Worm (Caenorhabditis elegans) whole organism, late embryonic: ENCODE measurements around the gene nhr-78.

Experiments
- ama-1 ChIP-seq: fragments of 150-350 bp; optimal IDR thresholded peaks from 2 replicates; lab custom pipeline; 2014
- ceh-34 ChIP-seq: sonication (generic microtip); optimal IDR thresholded peaks from 2 replicates; lab custom pipeline; 2016; ENCODE audit warnings: mild to moderate bottlenecking, missing genetic modification characterization, missing compliant biosample characterization
- ceh-6 ChIP-seq: fragments of 200-800 bp; sonication (Bioruptor generic); optimal IDR thresholded peaks from 2 replicates; lab custom pipeline; 2018; ENCODE audit warnings: mild to moderate bottlenecking, missing genetic modification characterization, missing compliant biosample characterization
- ceh-9 ChIP-seq: sonication (generic microtip); optimal IDR thresholded peaks from 2 replicates; lab custom pipeline; 2016; ENCODE audit warnings: mild to moderate bottlenecking, missing genetic modification characterization, inconsistent platforms, missing compliant biosample characterization
- elt-4 ChIP-seq: sonication (generic microtip); optimal IDR thresholded peaks from 2 replicates; lab custom pipeline; 2016; ENCODE audit warnings: missing genetic modification characterization, missing compliant biosample characterization
- fax-1 ChIP-seq: sonication (generic microtip); optimal IDR thresholded peaks from 2 replicates; lab custom pipeline; 2016; ENCODE audit warnings: missing genotype, missing genetic modification characterization, missing compliant biosample characterization
- fkh-10 ChIP-seq: fragments of 150-350 bp; optimal IDR thresholded peaks from 2 replicates; lab custom pipeline; 2014; ENCODE audit warnings: missing biosample characterization, missing genetic modification reagents, missing genetic modification characterization
- nfya-1 ChIP-seq: sonication (generic microtip); optimal IDR thresholded peaks from 2 replicates; lab custom pipeline; 2017; ENCODE audit warnings: missing genetic modification characterization, mild to moderate bottlenecking, missing compliant biosample characterization, antibody characterized with exemption, moderate library complexity
- nhr-11 ChIP-seq: fragments of 150-350 bp; optimal IDR thresholded peaks from 2 replicates; lab custom pipeline; 2014; ENCODE audit warnings: missing biosample characterization, missing genetic modification characterization
- pat-9 ChIP-seq: fragments of 200-800 bp; sonication (Bioruptor generic); optimal IDR thresholded peaks from 2 replicates; lab custom pipeline; 2018; ENCODE audit warnings: mild to moderate bottlenecking, missing genetic modification characterization, moderate library complexity, missing compliant biosample characterization
- ref-2 ChIP-seq: sonication (generic microtip); optimal IDR thresholded peaks from 2 replicates; lab custom pipeline; 2016; ENCODE audit warnings: missing genetic modification characterization, missing compliant biosample characterization
- sdc-2 ChIP-seq: sonication (generic microtip); optimal IDR thresholded peaks from 2 replicates; lab custom pipeline; 2016; ENCODE audit warnings: missing genotype, missing genetic modification characterization, missing compliant biosample characterization
- sox-2 ChIP-seq: fragments of 200-800 bp; sonication (Bioruptor generic); IDR thresholded peaks from 2 replicates; pipeline ENCODE4 v1.3.6; 2022; ENCODE audit warnings: missing genetic modification reagents, missing genetic modification characterization, missing compliant biosample characterization
- unc-86 ChIP-seq: sonication (generic microtip); optimal IDR thresholded peaks from 2 replicates; lab custom pipeline; 2016; ENCODE audit warnings: missing genetic modification characterization, missing compliant biosample characterization

DNA sequence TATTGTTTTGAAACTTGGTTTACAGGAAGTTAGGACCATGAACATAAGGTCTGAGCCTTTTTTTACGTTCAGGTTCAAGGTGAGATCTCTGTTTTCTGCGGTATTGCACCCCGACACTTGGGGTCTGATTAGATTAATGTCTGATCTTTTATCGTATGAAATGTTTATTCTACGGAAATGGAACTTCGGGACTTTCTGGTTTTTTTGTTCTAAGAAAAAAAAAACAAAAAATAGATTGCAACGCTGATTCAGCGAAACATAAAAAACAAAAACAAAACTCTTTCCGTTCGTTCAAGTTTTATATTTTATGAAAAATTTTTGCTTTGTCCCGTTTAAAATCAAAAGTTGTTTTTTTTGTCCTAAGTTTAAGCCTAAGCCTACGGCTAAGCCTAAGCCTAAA, 12.5 kb downstream of the nhr-78 start, which contains the start of gene F36A4.5:
- TF ChIP-seq pat-9 (tag; lab: Kevin White, UChicago) (no peak), nfya-1 (tag; lab: Kevin White, UChicago) (no peak), ceh-9 (tag; lab: Kevin White, UChicago) (no peak), ceh-6 (GFP tag; lab: Kevin White, UChicago) (no peak), ama-1 (lab: Kevin White, UChicago) (no peak), ref-2 (tag; lab: Kevin White, UChicago) (no peak), sdc-2 (tag; lab: Kevin White, UChicago) (no peak), fkh-10 (no peak), unc-86 (tag; lab: Kevin White, UChicago) (no peak), ceh-34 (no peak), nhr-11 (tag; lab: Kevin White, UChicago) (no peak), fax-1 (tag; lab: Kevin White, UChicago) (no peak), elt-4 (no peak), sox-2 (no peak)
